Fruit fly (Drosophila melanogaster) S2 (cell line): ENCODE results near the gene Kua.

Experiments
- CG8478 ChIP-seq: fragments of >200 bp; optimal IDR thresholded peaks from 2 replicates; lab custom pipeline; 2018
- CTCF ChIP-seq, 2 experiments: fragments of >200 bp; optimal IDR thresholded peaks; 2 replicates each; lab custom pipeline; 2018

DNA sequence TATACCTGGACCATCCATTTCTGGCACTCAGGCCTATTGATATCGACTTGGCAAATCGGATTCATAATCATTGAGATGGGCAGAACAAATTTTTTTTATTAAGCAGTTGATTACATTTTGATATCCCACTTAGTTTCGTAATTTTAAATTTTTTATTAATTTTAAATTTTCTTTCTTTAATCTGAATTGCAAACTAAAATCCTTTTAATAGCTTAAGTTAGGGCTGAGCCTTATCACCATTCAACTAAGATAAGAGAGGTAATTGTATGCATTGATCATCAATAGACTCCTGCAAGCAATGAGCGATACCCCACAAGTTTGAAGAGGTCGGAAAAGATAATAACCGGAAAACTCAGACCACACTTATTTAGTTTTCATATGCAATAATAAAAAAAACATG lies 6.7 kb downstream of the Kua start, which contains the start of gene CG13970:
- TF ChIP-seq CG8478 (lab: Kevin White, UChicago) (no peak), CTCF (optimal IDR thresholded peaks at IDR 0.05; lab: Kevin White, UChicago) (no peak)
